Worm (Caenorhabditis elegans): ENCODE measurements around the gene srsx-2.

ce11 chrV:17476490-17476889 is 38.3 kb upstream of the srsx-2 start, which contains the start of gene srbc-61:
- TF ChIP-seq nhr-237 (tag; optimal IDR thresholded peaks at IDR 0.05) (no peak), snpc-4 (tag; optimal IDR thresholded peaks at IDR 0.05) (no peak), egl-27 (tag; optimal IDR thresholded peaks at IDR 0.05) (no peak), ztf-11 (tag; optimal IDR thresholded peaks at IDR 0.05) (no peak), nhr-76 (tag; optimal IDR thresholded peaks at IDR 0.05) (no peak), nfya-1 (tag; optimal IDR thresholded peaks at IDR 0.05; ENCODE audit: insufficient read depth) (no peak), daf-12 (tag; optimal IDR thresholded peaks at IDR 0.05) (no peak), tbx-2 (tag; optimal IDR thresholded peaks at IDR 0.05) (no peak), ama-1 (optimal IDR thresholded peaks at IDR 0.05) (no peak), aly-2 (tag; optimal IDR thresholded peaks at IDR 0.05) (no peak), mml-1 (tag; optimal IDR thresholded peaks at IDR 0.05) (no peak), nhr-28 (tag; optimal IDR thresholded peaks at IDR 0.05) (no peak)
